Fruit fly (Drosophila melanogaster) whole organism, prepupa: ENCODE results near the gene mgl.

Source experiments
- CG10631 ChIP-seq: fragments of 200-800 bp; sonication (Bioruptor generic); optimal IDR thresholded peaks from 2 replicates; lab custom pipeline; 2016; ENCODE audit warnings: missing biosample characterization, missing genetic modification characterization
- CG10669 ChIP-seq: fragments of 200-800 bp; sonication (Bioruptor generic); optimal IDR thresholded peaks from 3 replicates; lab custom pipeline; 2018; ENCODE audit warnings: missing biosample characterization, mild to moderate bottlenecking, missing genetic modification characterization, moderate library complexity
- CG11762 ChIP-seq: fragments of 200-800 bp; sonication (Bioruptor generic); optimal IDR thresholded peaks from 3 replicates; lab custom pipeline; 2016; ENCODE audit warnings: missing biosample characterization, missing genetic modification characterization; ENCODE audit not compliant: insufficient read depth
- CG11902 ChIP-seq: fragments of 200-800 bp; sonication (Bioruptor generic); optimal IDR thresholded peaks from 3 replicates; lab custom pipeline; 2016; ENCODE audit warnings: missing biosample characterization, missing genetic modification characterization
- CG15336 ChIP-seq: fragments of 200-800 bp; sonication (Bioruptor generic); IDR thresholded peaks from 2 replicates; pipeline ENCODE4 v1.3.6; 2022; ENCODE audit warnings: missing biosample characterization, missing genetic modification characterization
- CG1621 ChIP-seq: fragments of 200-800 bp; sonication (Bioruptor generic); optimal IDR thresholded peaks from 3 replicates; lab custom pipeline; 2018; ENCODE audit warnings: missing biosample characterization, mild to moderate bottlenecking, missing genetic modification characterization
- CG16779 ChIP-seq: fragments of 200-800 bp; sonication (Bioruptor generic); optimal IDR thresholded peaks from 3 replicates; lab custom pipeline; 2017; ENCODE audit warnings: missing biosample characterization, mild to moderate bottlenecking, missing genetic modification characterization
- CG3032 ChIP-seq: fragments of 200-800 bp; optimal IDR thresholded peaks from 2 replicates; lab custom pipeline; 2019; ENCODE audit warnings: missing biosample characterization, mild to moderate bottlenecking, missing genetic modification characterization, moderate library complexity
- CG31627 ChIP-seq: fragments of 200-800 bp; sonication (Bioruptor generic); optimal IDR thresholded peaks from 3 replicates; lab custom pipeline; 2016; ENCODE audit warnings: missing biosample characterization, missing genetic modification characterization
- CG32006 ChIP-seq: fragments of 200-800 bp; sonication (Bioruptor generic); optimal IDR thresholded peaks from 3 replicates; lab custom pipeline; 2017; ENCODE audit warnings: missing biosample characterization, mild to moderate bottlenecking, missing genetic modification characterization
- CG34406 ChIP-seq: fragments of 200-800 bp; sonication (Bioruptor generic); optimal IDR thresholded peaks from 3 replicates; lab custom pipeline; 2016; ENCODE audit warnings: missing biosample characterization, missing genetic modification characterization
- CG3919 ChIP-seq: fragments of 200-800 bp; sonication (Bioruptor generic); optimal IDR thresholded peaks from 3 replicates; lab custom pipeline; 2016; ENCODE audit warnings: missing biosample characterization, missing genetic modification characterization
- CG6163 ChIP-seq: fragments of 200-800 bp; sonication (Bioruptor generic); IDR thresholded peaks from 3 replicates; pipeline ENCODE4 v1.3.6; 2022; ENCODE audit warnings: missing biosample characterization, missing genetic modification characterization
- CG6276 ChIP-seq: fragments of 200-800 bp; sonication (Bioruptor generic); optimal IDR thresholded peaks from 2 replicates; lab custom pipeline; 2017; ENCODE audit warnings: missing biosample characterization, mild to moderate bottlenecking, missing genetic modification characterization
- CG6792 ChIP-seq: fragments of 200-800 bp; sonication (Bioruptor generic); optimal IDR thresholded peaks from 3 replicates; lab custom pipeline; 2016; ENCODE audit warnings: missing biosample characterization, missing genetic modification characterization
- CG6854 ChIP-seq: fragments of 200-800 bp; sonication (Bioruptor generic); optimal IDR thresholded peaks from 2 replicates; lab custom pipeline; 2017; ENCODE audit warnings: missing biosample characterization, mild to moderate bottlenecking, missing genetic modification characterization
- CG7368 ChIP-seq: fragments of 200-800 bp; sonication (Bioruptor generic); optimal IDR thresholded peaks from 3 replicates; lab custom pipeline; 2016; ENCODE audit warnings: missing biosample characterization, missing genetic modification characterization
- CG8119 ChIP-seq: fragments of 200-800 bp; sonication (Bioruptor generic); IDR thresholded peaks from 3 replicates; pipeline ENCODE4 v1.3.6; 2022; ENCODE audit warnings: missing biosample characterization, missing genetic modification characterization
- CG8632 ChIP-seq: fragments of 200-800 bp; sonication (Bioruptor generic); optimal IDR thresholded peaks from 3 replicates; lab custom pipeline; 2016; ENCODE audit warnings: missing biosample characterization, missing genetic modification characterization
- CG9139 ChIP-seq: fragments of 200-800 bp; sonication (Bioruptor generic); optimal IDR thresholded peaks from 3 replicates; lab custom pipeline; 2017; ENCODE audit warnings: missing biosample characterization, mild to moderate bottlenecking, missing genetic modification characterization
- Eip78C ChIP-seq: fragments of 200-800 bp; sonication (Bioruptor generic); peaks from one replicate; lab custom pipeline; 2016; ENCODE audit warnings: missing biosample characterization, missing genetic modification characterization
- Ets21C ChIP-seq: fragments of 200-800 bp; sonication (Bioruptor generic); optimal IDR thresholded peaks from 3 replicates; lab custom pipeline; 2016; ENCODE audit warnings: missing biosample characterization, missing genetic modification characterization
- Ets96B ChIP-seq: fragments of 200-800 bp; optimal IDR thresholded peaks from 2 replicates; lab custom pipeline; 2019; ENCODE audit warnings: missing biosample characterization, mild to moderate bottlenecking, missing genetic modification characterization, moderate library complexity
- Gug ChIP-seq: fragments of 200-800 bp; sonication (Bioruptor generic); IDR thresholded peaks from 2 replicates; pipeline ENCODE4 v1.3.6; 2022; ENCODE audit warnings: missing biosample characterization, missing genetic modification characterization
- Hr38 ChIP-seq: sonication (Bioruptor generic); optimal IDR thresholded peaks from 2 replicates; lab custom pipeline; 2016; ENCODE audit warnings: missing biosample characterization, missing genetic modification characterization
- Hr39 ChIP-seq: fragments of 200-800 bp; sonication (Bioruptor generic); optimal IDR thresholded peaks from 2 replicates; lab custom pipeline; 2016; ENCODE audit warnings: missing biosample characterization, missing genetic modification characterization
- Hr4 ChIP-seq: fragments of 200-800 bp; sonication (Bioruptor generic); optimal IDR thresholded peaks from 3 replicates; lab custom pipeline; 2016; ENCODE audit warnings: missing biosample characterization, missing genetic modification characterization
- Lpt ChIP-seq: fragments of 200-800 bp; sonication (Bioruptor generic); optimal IDR thresholded peaks from 3 replicates; lab custom pipeline; 2016; ENCODE audit warnings: missing biosample characterization, missing genetic modification characterization
- Met ChIP-seq: fragments of 200-800 bp; sonication (Bioruptor generic); optimal IDR thresholded peaks from 3 replicates; lab custom pipeline; 2016; ENCODE audit warnings: missing biosample characterization, missing genetic modification characterization
- OdsH ChIP-seq: fragments of 200-800 bp; sonication (Bioruptor generic); optimal IDR thresholded peaks from 3 replicates; lab custom pipeline; 2016; ENCODE audit warnings: missing biosample characterization, missing genetic modification characterization
- Smox ChIP-seq: fragments of 200-800 bp; sonication (Bioruptor generic); optimal IDR thresholded peaks from 3 replicates; lab custom pipeline; 2016; ENCODE audit warnings: missing biosample characterization, missing genetic modification characterization
- Sox102F ChIP-seq: fragments of 200-800 bp; sonication (Bioruptor generic); optimal IDR thresholded peaks from 2 replicates; lab custom pipeline; 2016; ENCODE audit warnings: missing biosample characterization, mild to moderate bottlenecking, missing genetic modification characterization
- Sox14 ChIP-seq: fragments of 200-800 bp; sonication (Bioruptor generic); optimal IDR thresholded peaks from 3 replicates; lab custom pipeline; 2016; ENCODE audit warnings: missing biosample characterization, missing genetic modification characterization
- Sox15 ChIP-seq: fragments of 200-800 bp; sonication (Bioruptor generic); optimal IDR thresholded peaks from 3 replicates; lab custom pipeline; 2016; ENCODE audit warnings: missing biosample characterization, missing genetic modification characterization
- cyc ChIP-seq: fragments of 200-800 bp; sonication (Bioruptor generic); optimal IDR thresholded peaks from 3 replicates; lab custom pipeline; 2016; ENCODE audit warnings: missing biosample characterization, missing genetic modification characterization
- dac ChIP-seq: fragments of 200-800 bp; sonication (Bioruptor generic); optimal IDR thresholded peaks from 2 replicates; lab custom pipeline; 2017; ENCODE audit warnings: missing biosample characterization, mild to moderate bottlenecking, missing genetic modification characterization
- dsx ChIP-seq: fragments of 200-800 bp; optimal IDR thresholded peaks from 3 replicates; lab custom pipeline; 2019; ENCODE audit warnings: missing biosample characterization, mild to moderate bottlenecking, missing genetic modification characterization, moderate library complexity; ENCODE audit not compliant: poor library complexity, severe bottlenecking
- eg ChIP-seq: fragments of 200-800 bp; sonication (Bioruptor generic); IDR thresholded peaks from 3 replicates; pipeline ENCODE4 v1.3.6; 2022; ENCODE audit warnings: missing biosample characterization, missing genetic modification characterization
- esn ChIP-seq: fragments of 200-800 bp; sonication (Bioruptor generic); optimal IDR thresholded peaks from 2 replicates; lab custom pipeline; 2016; ENCODE audit warnings: missing biosample characterization, mild to moderate bottlenecking, missing genetic modification characterization, moderate library complexity
- fd59A ChIP-seq: fragments of 200-800 bp; sonication (Bioruptor generic); optimal IDR thresholded peaks from 2 replicates; lab custom pipeline; 2017; ENCODE audit warnings: missing biosample characterization, mild to moderate bottlenecking, missing genetic modification characterization, missing genetic modification reagents
- fd85E ChIP-seq: fragments of 200-800 bp; sonication (Bioruptor generic); optimal IDR thresholded peaks from 3 replicates; lab custom pipeline; 2016; ENCODE audit warnings: missing biosample characterization, missing genetic modification characterization
- lz ChIP-seq: fragments of 200-800 bp; sonication (Bioruptor generic); optimal IDR thresholded peaks from 3 replicates; lab custom pipeline; 2016; ENCODE audit warnings: missing biosample characterization, missing genetic modification characterization
- net ChIP-seq: fragments of 200-800 bp; sonication (Bioruptor generic); optimal IDR thresholded peaks from 3 replicates; lab custom pipeline; 2016; ENCODE audit warnings: missing biosample characterization, missing genetic modification characterization
- salr ChIP-seq, 2 experiments: fragments of 200-800 bp; sonication (Bioruptor generic); optimal IDR thresholded peaks; 3 replicates each; lab custom pipeline; 2016 to 2018; ENCODE audit warnings: missing biosample characterization in 2 of 2, missing genetic modification characterization in 2 of 2, mild to moderate bottlenecking in 1 of 2
- spab ChIP-seq: fragments of 200-800 bp; sonication (Bioruptor generic); optimal IDR thresholded peaks from 2 replicates; lab custom pipeline; 2017; ENCODE audit warnings: missing biosample characterization, mild to moderate bottlenecking, missing genetic modification characterization, missing genetic modification reagents
- ss ChIP-seq, 2 experiments: fragments of 200-800 bp; sonication (Bioruptor generic); optimal IDR thresholded peaks; 2 replicates in 1 of 2; 3 replicates in 1 of 2; lab custom pipeline; 2017 to 2018; ENCODE audit warnings: mild to moderate bottlenecking in 2 of 2, missing biosample characterization in 2 of 2, missing genetic modification characterization in 2 of 2, moderate library complexity in 1 of 2
- svp ChIP-seq: fragments of 200-800 bp; sonication (Bioruptor generic); peaks from one replicate; lab custom pipeline; 2016; ENCODE audit warnings: missing biosample characterization, missing genetic modification characterization
- vri ChIP-seq: fragments of 200-800 bp; sonication (Bioruptor generic); optimal IDR thresholded peaks from 3 replicates; lab custom pipeline; 2016; ENCODE audit warnings: missing biosample characterization, mild to moderate bottlenecking, missing genetic modification characterization

mgl gene

dm6 chrX:9416045-9416444, 83.9 kb downstream of the mgl start (continued):
- TF ChIP-seq CG6854 (GFP tag; lab: Kevin White, UChicago) (no peak), OdsH (GFP tag; lab: Kevin White, UChicago) (peak; percentile 40), CG10631 (GFP tag; lab: Kevin White, UChicago) (peak; percentile 37), CG10669 (GFP tag; lab: Kevin White, UChicago) (peak; percentile 45), Smox (GFP tag; lab: Kevin White, UChicago) (peak; percentile 1), Met (peak; percentile 45), CG15336 (GFP tag; lab: Robert Waterston, UW) (peak; percentile 45; the same call in 1 of the 2 replicates), CG3032 (tag; lab: Kevin White, UChicago) (no peak), cyc (GFP tag; lab: Kevin White, UChicago) (peak; percentile 31)

dm6 chrX:9401053-9401452, 98.9 kb downstream of the mgl start:
- TF ChIP-seq Eip78C = peak; percentile 70
- no peak for TF ChIP-seq CG6854 (GFP tag; lab: Kevin White, UChicago)
- TF ChIP-seq CG11902 (GFP tag; lab: Kevin White, UChicago) = no peak
- TF ChIP-seq Sox14 = peak; percentile 27
- no peak for TF ChIP-seq CG7368 (GFP tag; lab: Kevin White, UChicago)
- peak; percentile 18 for TF ChIP-seq CG8632 (GFP tag; lab: Kevin White, UChicago)
- peak; percentile 5 for TF ChIP-seq CG6792 (GFP tag; lab: Kevin White, UChicago)
- TF ChIP-seq CG3032 (tag; lab: Kevin White, UChicago) = peak; percentile 48
- TF ChIP-seq Hr39 (GFP tag; lab: Kevin White, UChicago) = peak; percentile 32
- TF ChIP-seq CG16779 (tag; lab: Kevin White, UChicago) = no peak
- TF ChIP-seq CG1621 (tag; lab: Kevin White, UChicago) = peak; percentile 38
- TF ChIP-seq ss (GFP tag; optimal IDR thresholded peaks at IDR 0.05; lab: Kevin White, UChicago) = peak in 1 of 2 experiments; percentile 53
- TF ChIP-seq CG3919 (GFP tag; lab: Kevin White, UChicago) = peak; percentile 43
- no peak for TF ChIP-seq Ets21C (GFP tag; lab: Kevin White, UChicago)
- TF ChIP-seq CG32006 (GFP tag; lab: Kevin White, UChicago) = peak; percentile 65
- TF ChIP-seq Lpt (GFP tag; lab: Kevin White, UChicago) = peak; percentile 12
- peak; percentile 60 for TF ChIP-seq CG10669 (GFP tag; lab: Kevin White, UChicago)
- peak; percentile 47; the same call in 1 of the 2 replicates for TF ChIP-seq CG15336 (GFP tag; lab: Robert Waterston, UW)
- no peak for TF ChIP-seq CG31627 (GFP tag; lab: Kevin White, UChicago)
- peak; percentile 44; the same call in 1 of the 3 replicates for TF ChIP-seq CG8119 (GFP tag; lab: Robert Waterston, UW)
- peak; percentile 38 for TF ChIP-seq fd59A (GFP tag; lab: Kevin White, UChicago)
- no peak for TF ChIP-seq fd85E (GFP tag; lab: Kevin White, UChicago)
- peak; percentile 67 for TF ChIP-seq CG6163 (GFP tag; lab: Robert Waterston, UW)
- peak; percentile 26 for TF ChIP-seq Smox (GFP tag; lab: Kevin White, UChicago)
- TF ChIP-seq CG6276 = peak; percentile 30
- peak; percentile 30 for TF ChIP-seq esn (GFP tag; lab: Kevin White, UChicago)
- peak; percentile 18 for TF ChIP-seq dsx (GFP tag; lab: Kevin White, UChicago)
- peak; percentile 4 for TF ChIP-seq dac (GFP tag; lab: Kevin White, UChicago)
- no peak for TF ChIP-seq Hr38
- TF ChIP-seq salr (GFP tag; optimal IDR thresholded peaks at IDR 0.05; lab: Kevin White, UChicago) = peak in 1 of 2 experiments; percentile 31
- no peak for TF ChIP-seq net (GFP tag; lab: Kevin White, UChicago)
- TF ChIP-seq eg = peak; percentile 65
- no peak for TF ChIP-seq CG11762 (GFP tag; lab: Kevin White, UChicago)
- TF ChIP-seq spab (GFP tag; lab: Kevin White, UChicago) = peak; percentile 32
- no peak for TF ChIP-seq Sox15 (GFP tag; lab: Kevin White, UChicago)
- TF ChIP-seq Ets96B = peak; percentile 57
- peak; percentile 1 for TF ChIP-seq CG34406 (GFP tag; lab: Kevin White, UChicago)
- TF ChIP-seq vri (GFP tag; lab: Kevin White, UChicago) = no peak
- TF ChIP-seq cyc (GFP tag; lab: Kevin White, UChicago) = no peak
- no peak for TF ChIP-seq svp (GFP tag; lab: Kevin White, UChicago)
- peak; percentile 43 for TF ChIP-seq Hr4 (GFP tag; lab: Kevin White, UChicago)
- peak; percentile 14 for TF ChIP-seq Met
- peak; percentile 54 for TF ChIP-seq CG10631 (GFP tag; lab: Kevin White, UChicago)
- peak; percentile 18 for TF ChIP-seq Sox102F (GFP tag; lab: Kevin White, UChicago)
- no peak for TF ChIP-seq CG9139 (GFP tag; lab: Kevin White, UChicago)
- peak; percentile 47; the same call in 1 of the 2 replicates for TF ChIP-seq Gug (GFP tag; lab: Robert Waterston, UW)
- TF ChIP-seq lz = peak; percentile 21
